Worm (Caenorhabditis elegans) whole organism, early embryonic: Measurements from ENCODE around the gene Y62F5A.10.

Experiments used
- B0310.2 ChIP-seq: sonication (generic microtip); optimal IDR thresholded peaks from 2 replicates; lab custom pipeline; 2016; ENCODE audit warnings: mild to moderate bottlenecking, missing genetic modification characterization, missing compliant biosample characterization
- F13C5.2 ChIP-seq: sonication (generic microtip); optimal IDR thresholded peaks from 2 replicates; lab custom pipeline; 2017; ENCODE audit warnings: mild to moderate bottlenecking, missing genetic modification characterization, inconsistent platforms, missing compliant biosample characterization
- aly-1 ChIP-seq: sonication (generic microtip); optimal IDR thresholded peaks from 2 replicates; lab custom pipeline; 2016; ENCODE audit warnings: missing genetic modification characterization, missing compliant biosample characterization
- ama-1 ChIP-seq: fragments of 150-350 bp; optimal IDR thresholded peaks from 2 replicates; lab custom pipeline; 2014
- ceh-13 ChIP-seq: fragments of 200-800 bp; sonication (Bioruptor generic); optimal IDR thresholded peaks from 2 replicates; lab custom pipeline; 2018; ENCODE audit warnings: mild to moderate bottlenecking, missing genetic modification characterization, missing compliant biosample characterization
- ceh-36 ChIP-seq: sonication (generic microtip); optimal IDR thresholded peaks from 2 replicates; lab custom pipeline; 2016; ENCODE audit warnings: missing genetic modification characterization, inconsistent platforms, missing compliant biosample characterization
- ets-7 ChIP-seq: sonication (generic microtip); optimal IDR thresholded peaks from 2 replicates; lab custom pipeline; 2016; ENCODE audit warnings: missing genotype, missing genetic modification characterization, missing compliant biosample characterization
- flt-1 ChIP-seq: fragments of 200-800 bp; sonication (Bioruptor generic); IDR thresholded peaks from 2 replicates; pipeline ENCODE4 v1.3.6; 2022; ENCODE audit warnings: missing genetic modification characterization, missing compliant biosample characterization
- hmbx-1 ChIP-seq: sonication (generic microtip); optimal IDR thresholded peaks from 2 replicates; lab custom pipeline; 2016; ENCODE audit warnings: mild to moderate bottlenecking, missing genetic modification characterization, missing compliant biosample characterization
- hmg-4 ChIP-seq: fragments of 200-800 bp; sonication (Bioruptor generic); optimal IDR thresholded peaks from 2 replicates; lab custom pipeline; 2018; ENCODE audit warnings: mild to moderate bottlenecking, missing genetic modification characterization, missing compliant biosample characterization
- hnd-1 ChIP-seq: sonication (generic microtip); optimal IDR thresholded peaks from 2 replicates; lab custom pipeline; 2016; ENCODE audit warnings: missing genetic modification characterization, missing compliant biosample characterization
- pes-1 ChIP-seq: fragments of 200-800 bp; sonication (Bioruptor generic); IDR thresholded peaks from 2 replicates; pipeline ENCODE4 v1.3.6; 2022; ENCODE audit warnings: missing genetic modification reagents, missing genetic modification characterization, missing compliant biosample characterization
- scrt-1 ChIP-seq: fragments of 200-800 bp; sonication (Bioruptor generic); IDR thresholded peaks from 2 replicates; pipeline ENCODE4 v1.3.6; 2022; ENCODE audit warnings: missing genetic modification characterization, missing compliant biosample characterization
- sea-1 ChIP-seq: fragments of 200-800 bp; sonication (Bioruptor generic); conservative IDR thresholded peaks from 2 replicates; pipeline ENCODE4 v1.3.6; 2022; ENCODE audit warnings: missing genetic modification characterization, missing compliant biosample characterization
- tbx-11 ChIP-seq: fragments of 200-800 bp; sonication (Bioruptor generic); IDR thresholded peaks from 2 replicates; pipeline ENCODE4 v1.3.6; 2022; ENCODE audit warnings: missing genetic modification characterization, missing compliant biosample characterization
- tbx-37 ChIP-seq: fragments of 200-800 bp; sonication (Bioruptor generic); conservative IDR thresholded peaks from 2 replicates; pipeline ENCODE4 v1.3.6; 2022; ENCODE audit warnings: missing genetic modification reagents, missing genetic modification characterization, missing compliant biosample characterization
- tra-4 ChIP-seq: sonication (generic microtip); optimal IDR thresholded peaks from 2 replicates; lab custom pipeline; 2017; ENCODE audit warnings: missing genetic modification characterization, missing compliant biosample characterization

Y62F5A.10 gene

DNA sequence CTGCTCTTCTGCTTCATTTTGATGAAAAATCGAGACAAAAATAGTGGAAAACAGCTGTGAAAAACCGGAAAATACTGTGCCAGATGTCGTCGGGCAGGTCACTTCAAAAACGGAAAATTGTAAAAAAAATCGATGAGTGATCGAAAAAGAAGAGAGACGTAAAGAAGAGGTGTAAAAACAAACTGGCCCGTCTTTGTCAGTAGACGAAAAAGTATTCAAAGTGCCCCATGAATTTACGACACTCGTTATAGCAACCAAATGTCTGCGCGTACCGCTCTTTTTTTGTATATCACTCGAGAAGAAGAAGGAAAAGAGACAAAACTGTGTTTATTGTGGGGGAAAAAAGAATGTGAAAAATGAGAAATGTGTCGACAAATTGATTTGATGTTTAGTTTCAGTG is 36.2 kb upstream of the Y62F5A.10 start, which contains the start of gene twk-5:
Gene twk-5 (minus strand): TSS at position 101 of the 400 bp plus-strand sequence.
- no peak for TF ChIP-seq ceh-13
- TF ChIP-seq aly-1 (tag; lab: Kevin White, UChicago) = no peak
- TF ChIP-seq flt-1 = no peak
- no peak for TF ChIP-seq hnd-1 (tag; lab: Kevin White, UChicago)
- no peak for TF ChIP-seq tbx-11 (GFP tag; lab: Robert Waterston, UW)
- no peak for TF ChIP-seq tra-4 (tag; lab: Kevin White, UChicago)
- no peak for TF ChIP-seq ceh-36 (tag; lab: Kevin White, UChicago)
- no peak for TF ChIP-seq F13C5.2 (tag; lab: Kevin White, UChicago)
- no peak for TF ChIP-seq scrt-1 (GFP tag; lab: Robert Waterston, UW)
- no peak for TF ChIP-seq hmbx-1

DNA sequence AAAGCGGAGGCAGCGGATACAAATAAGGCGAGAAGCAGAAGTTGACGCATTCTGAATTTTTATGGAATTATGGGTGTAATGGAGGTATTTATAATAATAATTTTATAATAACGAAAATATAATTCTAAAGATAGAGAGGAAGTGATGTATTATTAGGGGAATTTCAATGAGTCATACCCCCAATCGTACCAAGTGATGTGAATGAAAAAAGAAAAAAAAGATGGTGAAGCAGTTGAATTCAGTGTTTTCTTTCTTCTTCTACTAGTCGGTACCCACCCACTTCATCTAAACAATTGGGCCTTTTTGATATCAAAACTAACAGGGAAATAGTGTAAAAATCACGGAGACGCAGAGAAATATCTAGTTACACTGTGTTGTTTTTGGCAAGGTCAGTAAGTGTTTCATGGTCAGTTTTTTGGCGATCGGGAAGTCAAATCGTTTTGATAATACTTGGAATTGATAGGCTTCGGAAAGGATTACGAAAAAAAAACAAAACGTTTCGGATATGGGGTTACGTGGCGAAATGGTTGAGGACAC is 34.6 kb upstream of the Y62F5A.10 start, which contains the start of gene ttr-18:
Gene ttr-18 (minus strand): TSS at position 51 of the 537 bp plus-strand sequence.
- no peak for TF ChIP-seq F13C5.2 (tag; lab: Kevin White, UChicago)
- no peak for TF ChIP-seq scrt-1 (GFP tag; lab: Robert Waterston, UW)
- TF ChIP-seq ama-1 (lab: Kevin White, UChicago) = no peak
- no peak for TF ChIP-seq flt-1
- TF ChIP-seq hmbx-1 = no peak
- no peak for TF ChIP-seq ets-7

DNA sequence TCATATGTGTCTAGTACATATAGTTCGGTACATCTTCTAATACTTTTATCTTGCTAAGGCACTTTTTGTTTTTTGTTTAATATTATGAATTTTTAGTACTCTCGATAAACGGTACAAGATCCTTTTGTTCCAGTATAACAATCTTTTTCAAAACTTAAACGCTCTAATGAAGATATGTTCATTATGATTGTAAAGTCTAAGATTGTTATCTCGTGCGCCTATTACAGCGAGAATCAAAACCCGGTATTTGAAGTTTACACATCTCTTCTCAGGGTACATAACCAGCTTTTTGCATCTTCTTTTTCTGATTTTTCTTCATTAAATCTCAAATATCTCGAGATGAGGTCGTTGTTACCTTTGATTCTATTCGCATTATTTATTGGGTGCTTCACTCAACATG is 33.4 kb upstream of the Y62F5A.10 start, which contains the start of gene B0334.13:
Gene B0334.13 (plus strand): TSS at position 301 of the 400 bp plus-strand sequence.
- TF ChIP-seq ceh-36 (tag; lab: Kevin White, UChicago) = no peak

DNA sequence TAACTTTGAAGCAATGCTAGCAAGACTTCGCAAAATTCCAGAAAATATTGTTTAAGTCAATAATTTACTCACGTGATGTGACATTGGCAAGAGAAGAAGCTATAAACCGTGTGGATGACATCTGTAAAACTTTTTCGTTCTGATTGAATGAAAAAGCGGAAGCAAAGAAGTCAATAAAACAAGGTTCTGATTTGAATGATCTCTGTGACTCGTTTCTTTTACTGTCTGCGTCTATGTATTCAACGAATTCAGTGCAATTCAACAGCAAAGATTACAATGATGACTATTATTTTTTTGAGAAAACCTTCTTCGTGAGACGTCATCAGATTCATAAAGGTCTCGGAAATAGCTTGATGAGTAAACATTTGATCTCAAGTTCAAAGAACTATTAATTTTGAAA is 28.6 kb upstream of the Y62F5A.10 start, which contains the start of gene hacl-1:
Gene hacl-1 (minus strand): TSS at position 121 of the 400 bp plus-strand sequence.
- no peak for TF ChIP-seq tbx-37 (GFP tag; lab: Robert Waterston, UW)
- TF ChIP-seq pes-1 (GFP tag; lab: Robert Waterston, UW) = no peak
- TF ChIP-seq tra-4 (tag; lab: Kevin White, UChicago) = no peak
- no peak for TF ChIP-seq tbx-11 (GFP tag; lab: Robert Waterston, UW)
- no peak for TF ChIP-seq ets-7
- no peak for TF ChIP-seq F13C5.2 (tag; lab: Kevin White, UChicago)
- TF ChIP-seq ceh-13 = no peak
- TF ChIP-seq aly-1 (tag; lab: Kevin White, UChicago) = no peak
- TF ChIP-seq B0310.2 = no peak
- TF ChIP-seq scrt-1 (GFP tag; lab: Robert Waterston, UW) = no peak

DNA sequence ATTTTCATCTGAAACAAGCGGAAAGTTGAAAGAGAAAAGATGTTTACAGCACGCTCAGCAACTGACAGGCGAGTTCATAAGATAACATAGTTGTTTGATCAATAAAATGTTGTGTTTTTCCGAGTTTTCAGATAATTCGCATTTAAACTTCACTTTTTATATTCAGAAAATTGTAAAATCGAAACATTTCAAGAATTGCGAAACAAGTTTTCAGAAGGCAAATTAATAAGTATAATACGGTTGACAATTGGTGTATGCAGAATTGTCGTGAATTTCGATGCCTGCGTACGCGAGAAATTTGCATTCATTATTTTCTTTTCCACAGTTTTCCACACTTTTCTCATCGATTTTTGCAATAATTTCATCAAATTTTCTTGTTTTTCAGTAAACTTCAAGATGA is 26.1 kb upstream of the Y62F5A.10 start, which contains the start of the genes ooc-3 and B0334.4:
Gene ooc-3 (minus strand): TSS at position 15 of the 400 bp plus-strand sequence.
Gene B0334.4 (plus strand): TSS at position 386 of the 400 bp plus-strand sequence.
- TF ChIP-seq B0310.2 (no peak), tbx-37 (GFP tag; lab: Robert Waterston, UW) (no peak), sea-1 (no peak), ceh-13 (no peak), F13C5.2 (tag; lab: Kevin White, UChicago) (no peak), scrt-1 (GFP tag; lab: Robert Waterston, UW) (no peak), pes-1 (GFP tag; lab: Robert Waterston, UW) (no peak), flt-1 (no peak), hnd-1 (tag; lab: Kevin White, UChicago) (no peak), ets-7 (no peak), tbx-11 (GFP tag; lab: Robert Waterston, UW) (no peak)

DNA sequence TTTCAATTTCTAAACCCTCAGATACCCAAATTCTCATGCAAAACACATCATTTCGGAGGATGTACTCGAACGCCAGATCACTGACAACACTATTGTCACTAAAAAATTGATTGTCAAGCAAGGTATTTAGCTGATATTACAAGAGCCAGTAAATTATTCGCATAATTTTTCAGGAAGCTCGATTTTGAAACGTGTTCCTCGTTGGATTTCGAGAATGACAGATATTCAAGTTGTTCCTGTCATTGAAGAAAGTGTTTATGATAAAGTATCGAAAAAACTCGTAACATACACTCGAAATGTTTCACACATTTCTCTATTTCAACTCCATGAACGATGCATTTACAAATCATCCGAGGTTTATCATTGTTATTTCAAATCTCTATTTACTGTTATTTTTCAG is 25.6 kb upstream of the Y62F5A.10 start:
- TF ChIP-seq hmg-4 (no peak), hnd-1 (tag; lab: Kevin White, UChicago) (no peak), scrt-1 (GFP tag; lab: Robert Waterston, UW) (no peak), sea-1 (no peak), ets-7 (no peak), flt-1 (no peak), tbx-11 (GFP tag; lab: Robert Waterston, UW) (no peak), F13C5.2 (tag; lab: Kevin White, UChicago) (no peak), ceh-36 (tag; lab: Kevin White, UChicago) (no peak), B0310.2 (no peak), pes-1 (GFP tag; lab: Robert Waterston, UW) (no peak), aly-1 (tag; lab: Kevin White, UChicago) (no peak), tbx-37 (GFP tag; lab: Robert Waterston, UW) (no peak), tra-4 (tag; lab: Kevin White, UChicago) (no peak), ceh-13 (no peak), ama-1 (lab: Kevin White, UChicago) (no peak)

DNA sequence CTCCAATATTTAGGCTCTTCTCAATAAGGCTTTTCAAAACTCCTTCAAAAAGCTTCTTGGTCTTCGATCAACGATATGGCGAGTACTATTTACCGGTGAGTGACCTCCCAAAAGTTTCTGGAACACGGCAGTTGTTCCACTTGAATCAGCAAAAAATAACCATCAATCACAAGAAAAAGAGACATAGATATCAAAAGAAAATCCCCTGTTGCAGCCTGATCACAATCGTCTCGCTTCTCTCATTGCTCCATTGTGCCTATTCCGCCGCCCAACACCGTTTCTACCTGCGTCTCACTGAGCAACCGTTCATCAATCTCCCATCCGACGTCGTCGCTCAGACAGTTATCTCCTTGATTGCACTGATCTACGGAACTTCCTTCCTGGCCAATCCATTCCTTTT is 24.6 kb upstream of the Y62F5A.10 start, which contains the start of gene emc-5:
Gene emc-5 (plus strand): TSS at position 14 of the 400 bp plus-strand sequence.
- TF ChIP-seq hnd-1 (tag; lab: Kevin White, UChicago) (no peak), scrt-1 (GFP tag; lab: Robert Waterston, UW) (no peak), ama-1 (lab: Kevin White, UChicago) (no peak), pes-1 (GFP tag; lab: Robert Waterston, UW) (no peak), tbx-11 (GFP tag; lab: Robert Waterston, UW) (no peak), ceh-36 (tag; lab: Kevin White, UChicago) (no peak), hmbx-1 (no peak), sea-1 (no peak), flt-1 (no peak), hmg-4 (no peak), tra-4 (tag; lab: Kevin White, UChicago) (no peak), ceh-13 (no peak), aly-1 (tag; lab: Kevin White, UChicago) (no peak), tbx-37 (GFP tag; lab: Robert Waterston, UW) (no peak), ets-7 (no peak), F13C5.2 (tag; lab: Kevin White, UChicago) (no peak), B0310.2 (no peak)

DNA sequence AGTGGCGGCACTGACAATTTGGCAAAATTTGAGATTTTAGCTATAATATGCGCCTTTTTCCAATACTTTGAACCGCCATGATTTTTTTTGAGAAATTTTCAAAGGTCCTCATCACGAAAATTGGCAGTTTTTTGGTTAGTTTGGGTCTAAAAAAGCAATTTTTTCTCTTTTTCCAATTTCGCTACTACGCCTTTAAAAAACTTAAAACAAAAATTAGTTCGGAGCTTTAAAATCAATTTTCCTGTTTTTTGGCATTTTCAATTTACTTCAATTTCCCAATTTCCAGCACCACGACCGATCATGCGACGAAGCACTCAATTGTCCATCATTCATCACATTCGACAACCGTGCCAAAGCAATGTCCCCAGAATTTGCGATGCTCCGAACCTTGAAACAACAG is 24.0 kb upstream of the Y62F5A.10 start, which contains the start of gene B0334.5:
Gene B0334.5 (plus strand): TSS at position 301 of the 400 bp plus-strand sequence.
- TF ChIP-seq B0310.2 = no peak
- TF ChIP-seq sea-1 = no peak
- TF ChIP-seq ama-1 (lab: Kevin White, UChicago) = no peak
- TF ChIP-seq hmbx-1 = no peak
